Fruit fly (Drosophila melanogaster) whole organism, wandering third instar larva: Measurements from ENCODE around the gene mRpL17.

Experiments used
- Abd-B ChIP-seq: fragments of >200 bp; optimal IDR thresholded peaks from 2 replicates; lab custom pipeline; 2017; ENCODE audit warnings: missing biosample characterization, missing genetic modification characterization
- CG9705 ChIP-seq: fragments of 200-800 bp; sonication (Bioruptor generic); optimal IDR thresholded peaks from 2 replicates; lab custom pipeline; 2018; ENCODE audit warnings: missing biosample characterization, mild to moderate bottlenecking, missing genetic modification characterization
- Hr78 ChIP-seq: fragments of >200 bp; optimal IDR thresholded peaks from 2 replicates; lab custom pipeline; 2017; ENCODE audit warnings: missing biosample characterization, missing genetic modification characterization
- N ChIP-seq: fragments of >200 bp; optimal IDR thresholded peaks from 2 replicates; lab custom pipeline; 2018; ENCODE audit warnings: missing biosample characterization, missing external identifiers, missing genetic modification characterization
- Vsx2 ChIP-seq: fragments of 200-300, 225-300 bp; sonication (Bioruptor generic); optimal IDR thresholded peaks from 2 replicates; lab custom pipeline; 2018; ENCODE audit warnings: missing biosample characterization, missing genetic modification characterization; ENCODE audit not compliant: partially characterized antibody
- fru ChIP-seq: fragments of 200-800 bp; sonication (Bioruptor generic); optimal IDR thresholded peaks from 3 replicates; lab custom pipeline; 2016; ENCODE audit warnings: missing biosample characterization, mild to moderate bottlenecking, missing genetic modification characterization
- lola ChIP-seq: fragments of >200 bp; optimal IDR thresholded peaks from 2 replicates; lab custom pipeline; 2017; ENCODE audit warnings: missing biosample characterization, missing genetic modification characterization
- pan ChIP-seq: fragments of >200 bp; optimal IDR thresholded peaks from 2 replicates; lab custom pipeline; 2017
- psq ChIP-seq: fragments of 200-800 bp; sonication (Bioruptor generic); optimal IDR thresholded peaks from 3 replicates; lab custom pipeline; 2017; ENCODE audit warnings: missing biosample characterization, mild to moderate bottlenecking, missing genetic modification characterization, moderate library complexity

- TF ChIP-seq Abd-B = no peak
- TF ChIP-seq CG9705 = no peak
- TF ChIP-seq fru = no peak
- TF ChIP-seq pan (lab: Kevin White, UChicago) = no peak
- TF ChIP-seq N (GFP tag; lab: Kevin White, UChicago) = no peak
- no peak for TF ChIP-seq Vsx2 (GFP tag; lab: Kevin White, UChicago)
- TF ChIP-seq psq (GFP tag; lab: Kevin White, UChicago) = no peak
- no peak for TF ChIP-seq Hr78 (GFP tag; lab: Kevin White, UChicago)
- TF ChIP-seq lola (GFP tag; lab: Kevin White, UChicago) = no peak
Observed at dm6 chr3L:294841-295408, 30.3 kb downstream of the mRpL17 start.
